Fruit fly (Drosophila melanogaster) S2 (cell line): ENCODE measurements around the gene CG4701.

Source experiments
- CG8478 ChIP-seq: fragments of >200 bp; optimal IDR thresholded peaks from 2 replicates; lab custom pipeline; 2018
- CTCF ChIP-seq, 2 experiments: fragments of >200 bp; optimal IDR thresholded peaks; 2 replicates each; lab custom pipeline; 2018

The CG4701 gene

dm6 chr2L:14796542-14796941 lies 30.8 kb downstream of the CG4701 start, which contains the start of gene CG18420:
Gene CG18420 (minus strand): TSS chr2L:14796642.
- TF ChIP-seq CTCF (optimal IDR thresholded peaks at IDR 0.05; lab: Kevin White, UChicago) = no peak
- no peak for TF ChIP-seq CG8478 (lab: Kevin White, UChicago)

DNA sequence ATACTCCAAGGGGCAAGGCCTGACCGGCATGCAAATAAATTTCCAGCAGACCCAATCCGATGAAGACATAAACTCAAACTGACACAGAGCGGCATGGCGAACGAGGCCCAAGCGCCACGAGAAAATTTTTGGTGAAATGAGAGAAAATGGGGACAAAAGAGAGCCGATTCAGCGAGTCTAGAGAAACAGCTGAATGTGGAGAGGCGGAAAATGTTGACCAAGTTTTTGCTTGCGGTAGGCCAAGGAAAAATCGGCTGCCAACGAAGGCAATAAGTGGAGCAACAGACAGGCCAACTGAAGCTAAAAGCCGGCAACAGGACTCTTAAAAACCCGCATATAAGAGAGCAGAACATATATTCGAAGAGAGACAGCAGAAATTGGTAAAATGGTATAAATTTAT lies 31.8 kb downstream of the CG4701 start:
- TF ChIP-seq CG8478 (lab: Kevin White, UChicago) = no peak
- no peak for TF ChIP-seq CTCF (optimal IDR thresholded peaks at IDR 0.05; lab: Kevin White, UChicago)

DNA sequence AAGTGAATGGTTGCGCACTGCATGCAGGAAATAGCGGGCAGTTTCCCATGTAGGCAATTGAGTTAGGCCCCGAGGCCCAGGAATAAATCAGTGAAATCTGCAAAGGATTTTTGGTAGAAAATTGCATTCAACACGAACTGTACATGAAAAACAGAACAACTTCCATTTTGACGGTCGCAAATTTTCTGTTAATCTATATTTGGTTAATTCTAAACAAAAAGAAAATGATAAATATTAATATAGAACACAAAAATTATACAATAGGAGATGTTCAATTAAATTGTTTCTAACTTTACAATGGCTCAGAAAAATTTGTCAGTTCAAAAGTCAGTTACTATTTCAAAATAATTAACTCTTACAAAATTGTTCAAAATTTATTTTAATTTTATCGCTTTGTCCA lies 36.3 kb downstream of the CG4701 start, which contains the start of gene CG33308:
TSS of gene CG33308 (plus strand) at position 301 of the 400 bp plus-strand sequence.
- no peak for TF ChIP-seq CG8478 (lab: Kevin White, UChicago)
- no peak for TF ChIP-seq CTCF (optimal IDR thresholded peaks at IDR 0.05; lab: Kevin White, UChicago)

DNA sequence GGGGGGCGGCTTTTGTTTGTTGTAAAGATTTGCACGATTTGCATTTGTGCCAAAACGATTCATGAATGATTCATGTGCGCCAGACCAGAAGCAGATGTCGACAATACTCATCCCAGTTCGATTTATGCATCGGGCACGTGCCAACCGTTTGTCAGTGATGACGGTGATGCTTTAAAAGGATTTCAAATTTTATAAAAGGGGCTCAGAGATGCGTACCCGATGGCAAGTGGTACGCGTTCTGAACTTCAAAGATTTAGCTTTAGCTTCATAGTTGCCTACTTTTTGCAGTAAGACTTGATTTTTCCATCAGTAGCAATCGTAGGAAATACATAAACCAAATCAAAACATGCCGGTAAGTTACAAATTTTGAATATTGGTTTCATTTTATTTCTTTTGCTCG lies 44.8 kb downstream of the CG4701 start, which contains the start of gene CG33309:
TSS of gene CG33309 (plus strand) at position 301 of the 400 bp plus-strand sequence.
- TF ChIP-seq CTCF (optimal IDR thresholded peaks at IDR 0.05; lab: Kevin White, UChicago) = no peak
- no peak for TF ChIP-seq CG8478 (lab: Kevin White, UChicago)
